Worm (Caenorhabditis elegans) whole organism, late embryonic: Measurements from ENCODE around the gene glrx-22.

Experiments
- C08G9.2 ChIP-seq: sonication (generic microtip); optimal IDR thresholded peaks from 2 replicates; lab custom pipeline; 2016; ENCODE audit warnings: mild to moderate bottlenecking, missing genetic modification characterization, moderate library complexity, missing compliant biosample characterization
- F13H6.1 ChIP-seq: sonication (generic microtip); optimal IDR thresholded peaks from 2 replicates; lab custom pipeline; 2016; ENCODE audit warnings: missing genetic modification characterization, missing compliant biosample characterization
- ama-1 ChIP-seq: fragments of 150-350 bp; optimal IDR thresholded peaks from 2 replicates; lab custom pipeline; 2014
- ceh-18 ChIP-seq: sonication (generic microtip); optimal IDR thresholded peaks from 2 replicates; lab custom pipeline; 2016; ENCODE audit warnings: missing genetic modification characterization, missing compliant biosample characterization
- ceh-2 ChIP-seq: sonication (generic microtip); optimal IDR thresholded peaks from 2 replicates; lab custom pipeline; 2016; ENCODE audit warnings: missing genotype, missing genetic modification characterization, missing compliant biosample characterization
- ceh-24 ChIP-seq: sonication (generic microtip); optimal IDR thresholded peaks from 2 replicates; lab custom pipeline; 2016; ENCODE audit warnings: mild to moderate bottlenecking, missing genetic modification characterization, missing compliant biosample characterization
- ceh-30 ChIP-seq: fragments of 150-350 bp; optimal IDR thresholded peaks from 2 replicates; lab custom pipeline; 2014; ENCODE audit warnings: missing biosample characterization, missing genetic modification characterization
- ceh-31 ChIP-seq: sonication (generic microtip); optimal IDR thresholded peaks from 2 replicates; lab custom pipeline; 2016; ENCODE audit warnings: missing genetic modification characterization, missing compliant biosample characterization
- ceh-34 ChIP-seq: sonication (generic microtip); optimal IDR thresholded peaks from 2 replicates; lab custom pipeline; 2016; ENCODE audit warnings: mild to moderate bottlenecking, missing genetic modification characterization, missing compliant biosample characterization
- ceh-48 ChIP-seq: sonication (generic microtip); optimal IDR thresholded peaks from 2 replicates; lab custom pipeline; 2016; ENCODE audit warnings: missing genetic modification characterization, inconsistent platforms, missing compliant biosample characterization
- ceh-6 ChIP-seq: fragments of 200-800 bp; sonication (Bioruptor generic); optimal IDR thresholded peaks from 2 replicates; lab custom pipeline; 2018; ENCODE audit warnings: mild to moderate bottlenecking, missing genetic modification characterization, missing compliant biosample characterization
- ceh-9 ChIP-seq: sonication (generic microtip); optimal IDR thresholded peaks from 2 replicates; lab custom pipeline; 2016; ENCODE audit warnings: mild to moderate bottlenecking, missing genetic modification characterization, inconsistent platforms, missing compliant biosample characterization
- dmd-4 ChIP-seq: sonication (generic microtip); optimal IDR thresholded peaks from 2 replicates; lab custom pipeline; 2016; ENCODE audit warnings: borderline replicate concordance, missing genetic modification characterization, missing compliant biosample characterization
- dve-1 ChIP-seq: sonication (generic microtip); optimal IDR thresholded peaks from 2 replicates; lab custom pipeline; 2017; ENCODE audit warnings: antibody characterized with exemption, mild to moderate bottlenecking, missing genetic modification characterization, missing compliant biosample characterization
- elt-2 ChIP-seq: sonication (generic microtip); optimal IDR thresholded peaks from 2 replicates; lab custom pipeline; 2016; ENCODE audit warnings: missing genetic modification reagents, missing genetic modification characterization, missing compliant biosample characterization
- ets-4 ChIP-seq: sonication (generic microtip); optimal IDR thresholded peaks from 2 replicates; lab custom pipeline; 2016; ENCODE audit warnings: missing genetic modification characterization, missing compliant biosample characterization
- eyg-1 ChIP-seq: sonication (generic microtip); optimal IDR thresholded peaks from 2 replicates; lab custom pipeline; 2016; ENCODE audit warnings: missing genotype, missing genetic modification characterization, missing compliant biosample characterization
- fax-1 ChIP-seq: sonication (generic microtip); optimal IDR thresholded peaks from 2 replicates; lab custom pipeline; 2016; ENCODE audit warnings: missing genotype, missing genetic modification characterization, missing compliant biosample characterization
- fkh-10 ChIP-seq: fragments of 150-350 bp; optimal IDR thresholded peaks from 2 replicates; lab custom pipeline; 2014; ENCODE audit warnings: missing biosample characterization, missing genetic modification reagents, missing genetic modification characterization
- hlh-13 ChIP-seq: fragments of 200-800 bp; sonication (Bioruptor generic); optimal IDR thresholded peaks from 2 replicates; lab custom pipeline; 2018; ENCODE audit warnings: mild to moderate bottlenecking, missing genetic modification characterization, missing compliant biosample characterization
- hlh-30 ChIP-seq: sonication (generic microtip); optimal IDR thresholded peaks from 2 replicates; lab custom pipeline; 2017; ENCODE audit warnings: antibody characterized with exemption, missing genetic modification characterization, missing compliant biosample characterization; ENCODE audit not compliant: insufficient read depth
- hlh-6 ChIP-seq: sonication (generic microtip); optimal IDR thresholded peaks from 2 replicates; lab custom pipeline; 2016; ENCODE audit warnings: missing genotype, missing genetic modification characterization, missing compliant biosample characterization
- lim-6 ChIP-seq: sonication (generic microtip); optimal IDR thresholded peaks from 2 replicates; lab custom pipeline; 2016; ENCODE audit warnings: missing genetic modification characterization, missing compliant biosample characterization
- lin-11 ChIP-seq: fragments of 200-800 bp; sonication (Bioruptor generic); optimal IDR thresholded peaks from 2 replicates; lab custom pipeline; 2018; ENCODE audit warnings: mild to moderate bottlenecking, missing genetic modification characterization, missing compliant biosample characterization
- nfya-1 ChIP-seq: sonication (generic microtip); optimal IDR thresholded peaks from 2 replicates; lab custom pipeline; 2017; ENCODE audit warnings: missing genetic modification characterization, mild to moderate bottlenecking, missing compliant biosample characterization, antibody characterized with exemption, moderate library complexity
- nhr-11 ChIP-seq: fragments of 150-350 bp; optimal IDR thresholded peaks from 2 replicates; lab custom pipeline; 2014; ENCODE audit warnings: missing biosample characterization, missing genetic modification characterization
- nhr-232 ChIP-seq: sonication (generic microtip); optimal IDR thresholded peaks from 2 replicates; lab custom pipeline; 2016; ENCODE audit warnings: missing genetic modification characterization, missing compliant biosample characterization
- pag-3 ChIP-seq: sonication (generic microtip); optimal IDR thresholded peaks from 2 replicates; lab custom pipeline; 2016; ENCODE audit warnings: missing compliant biosample characterization, missing genetic modification characterization, borderline replicate concordance
- pha-2 ChIP-seq: sonication (generic microtip); optimal IDR thresholded peaks from 2 replicates; lab custom pipeline; 2017; ENCODE audit warnings: mild to moderate bottlenecking, missing genetic modification characterization, missing compliant biosample characterization
- pqm-1 ChIP-seq: sonication (generic microtip); optimal IDR thresholded peaks from 2 replicates; lab custom pipeline; 2016; ENCODE audit warnings: missing genetic modification characterization, missing compliant biosample characterization
- pros-1 ChIP-seq: fragments of 150-350 bp; optimal IDR thresholded peaks from 2 replicates; lab custom pipeline; 2014; ENCODE audit warnings: missing biosample characterization, missing genetic modification reagents, missing genetic modification characterization
- ref-2 ChIP-seq: sonication (generic microtip); optimal IDR thresholded peaks from 2 replicates; lab custom pipeline; 2016; ENCODE audit warnings: missing genetic modification characterization, missing compliant biosample characterization
- rnt-1 ChIP-seq: sonication (generic microtip); optimal IDR thresholded peaks from 2 replicates; lab custom pipeline; 2016; ENCODE audit warnings: missing genetic modification characterization, missing compliant biosample characterization
- sdc-2 ChIP-seq: sonication (generic microtip); optimal IDR thresholded peaks from 2 replicates; lab custom pipeline; 2016; ENCODE audit warnings: missing genotype, missing genetic modification characterization, missing compliant biosample characterization
- syd-9 ChIP-seq: sonication (generic microtip); optimal IDR thresholded peaks from 2 replicates; lab custom pipeline; 2016; ENCODE audit warnings: mild to moderate bottlenecking, missing genetic modification characterization, moderate library complexity, missing compliant biosample characterization
- tbx-2 ChIP-seq: sonication (generic microtip); optimal IDR thresholded peaks from 2 replicates; lab custom pipeline; 2016; ENCODE audit warnings: missing genetic modification characterization, missing compliant biosample characterization
- ttx-3 ChIP-seq: sonication (generic microtip); optimal IDR thresholded peaks from 2 replicates; lab custom pipeline; 2016; ENCODE audit warnings: missing genetic modification reagents, missing genetic modification characterization, missing compliant biosample characterization
- unc-3 ChIP-seq, 2 experiments: fragments of 200-800 bp in 1 of 2; sonication (Bioruptor generic) in 1 of 2; sonication (generic microtip) in 1 of 2; conservative IDR thresholded peaks in 1 of 2; optimal IDR thresholded peaks in 1 of 2; 2 replicates each; pipeline versions ENCODE4 v1.3.6 to Lab custom; 2016 to 2022; ENCODE audit warnings: missing compliant biosample characterization in 2 of 2, missing genetic modification characterization in 2 of 2, missing genetic modification reagents in 1 of 2
- unc-55 ChIP-seq: sonication (generic microtip); optimal IDR thresholded peaks from 2 replicates; lab custom pipeline; 2017; ENCODE audit warnings: missing biosample characterization, missing genetic modification reagents, missing genetic modification characterization
- unc-86 ChIP-seq: sonication (generic microtip); optimal IDR thresholded peaks from 2 replicates; lab custom pipeline; 2016; ENCODE audit warnings: missing genetic modification characterization, missing compliant biosample characterization
- zip-5 ChIP-seq: sonication (generic microtip); optimal IDR thresholded peaks from 2 replicates; lab custom pipeline; 2016; ENCODE audit warnings: missing genetic modification characterization, missing compliant biosample characterization

Gene glrx-22

ce11 chrIV:8234088-8234496, 33.1 kb upstream of the glrx-22 start:
- no peak for TF ChIP-seq ceh-2 (tag; lab: Kevin White, UChicago)
- TF ChIP-seq ceh-48 (tag; lab: Kevin White, UChicago): no peak
- TF ChIP-seq ceh-24: no peak
- no peak for TF ChIP-seq ttx-3 (tag; lab: Kevin White, UChicago)
- no peak for TF ChIP-seq nhr-232 (tag; lab: Kevin White, UChicago)
- no peak for TF ChIP-seq ceh-30 (tag; lab: Kevin White, UChicago)
- TF ChIP-seq pha-2 (tag; lab: Kevin White, UChicago): no peak
- no peak for TF ChIP-seq ceh-9

- TF ChIP-seq dmd-4 (tag; lab: Kevin White, UChicago) (no peak), ref-2 (tag; lab: Kevin White, UChicago) (no peak), hlh-13 (GFP tag; lab: Kevin White, UChicago) (no peak), syd-9 (tag; lab: Kevin White, UChicago) (no peak), unc-86 (tag; lab: Kevin White, UChicago) (no peak), rnt-1 (tag; lab: Kevin White, UChicago) (no peak), hlh-6 (tag; lab: Kevin White, UChicago) (no peak)
- TF ChIP-seq, all 69 proteins: peak for 0
Observed at ce11 chrIV:8233268-8233667, 32.2 kb upstream of the glrx-22 start.

- TF ChIP-seq eyg-1 (tag; lab: Kevin White, UChicago) (no peak), ref-2 (tag; lab: Kevin White, UChicago) (no peak), ama-1 (lab: Kevin White, UChicago) (no peak), ceh-6 (GFP tag; lab: Kevin White, UChicago) (no peak), ceh-34 (peak; percentile 53), unc-3 (GFP tag; conservative IDR thresholded peaks at IDR 0.05; lab: Robert Waterston, UW) (0 out of 2 replicates have a peak, but pooled peaks have one; percentile 15), unc-3 (tag; optimal IDR thresholded peaks at IDR 0.05; lab: Kevin White, UChicago) (no peak), C08G9.2 (tag; lab: Kevin White, UChicago) (no peak), nhr-11 (tag; lab: Kevin White, UChicago) (no peak), hlh-30 (tag; lab: Kevin White, UChicago) (peak; percentile 74), ceh-31 (tag; lab: Kevin White, UChicago) (peak; percentile 26), ceh-18 (tag; lab: Kevin White, UChicago) (peak; percentile 41), pag-3 (tag; lab: Kevin White, UChicago) (no peak), lin-11 (tag; lab: Kevin White, UChicago) (no peak), pqm-1 (tag; lab: Kevin White, UChicago) (no peak), F13H6.1 (tag; lab: Kevin White, UChicago) (peak; percentile 16), tbx-2 (tag; lab: Kevin White, UChicago) (peak; percentile 12), fax-1 (tag; lab: Kevin White, UChicago) (no peak), lim-6 (tag; lab: Kevin White, UChicago) (no peak)
Observed at ce11 chrIV:8232428-8232827, 31.4 kb upstream of the glrx-22 start.

DNA sequence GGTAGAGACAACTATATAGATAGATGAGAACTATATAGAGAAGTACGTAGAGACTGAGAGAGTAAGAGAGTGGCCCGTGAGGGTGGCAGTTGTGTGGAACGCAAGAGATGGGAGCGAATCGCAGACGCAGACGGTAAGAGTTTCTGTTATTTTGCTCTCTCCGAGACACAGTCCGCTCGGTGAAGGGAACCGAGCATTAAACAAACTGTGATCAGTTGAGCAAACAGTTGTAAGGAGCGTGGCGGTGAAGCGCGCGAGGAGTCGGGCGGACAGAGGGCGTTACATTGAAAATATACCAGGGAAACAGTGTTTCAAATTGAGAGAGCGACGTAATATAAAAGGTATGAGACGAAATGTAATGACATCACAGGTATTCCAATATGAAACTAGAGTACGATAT, 28.5 kb upstream of the glrx-22 start:
- TF ChIP-seq pqm-1 (tag; lab: Kevin White, UChicago) (peak; percentile 77), dve-1 (peak; percentile 63), fkh-10 (no peak), tbx-2 (tag; lab: Kevin White, UChicago) (peak; percentile 34), hlh-6 (tag; lab: Kevin White, UChicago) (peak; percentile 37), pros-1 (tag; lab: Kevin White, UChicago) (no peak), ceh-2 (tag; lab: Kevin White, UChicago) (peak; percentile 36), elt-2 (tag; lab: Kevin White, UChicago) (peak; percentile 10), nfya-1 (tag; lab: Kevin White, UChicago) (peak; percentile 19), ets-4 (peak; percentile 21), unc-55 (GFP tag; lab: Kevin White, UChicago) (peak; percentile 38), rnt-1 (tag; lab: Kevin White, UChicago) (peak; percentile 12), F13H6.1 (tag; lab: Kevin White, UChicago) (peak; percentile 60), ceh-18 (tag; lab: Kevin White, UChicago) (peak; percentile 58), pha-2 (tag; lab: Kevin White, UChicago) (no peak), sdc-2 (tag; lab: Kevin White, UChicago) (no peak), zip-5 (no peak), ceh-34 (peak; percentile 63)
